Worm (Caenorhabditis elegans): ENCODE data around the gene srxa-6.
A peak's percentile ranks its signal among the peaks of the same experiment; 100 is the strongest.

srxa-6 gene

ce11 chrV:20698266-20698665 is 36.5 kb upstream of the srxa-6 start, which contains the start of gene F53F8.7:
Gene F53F8.7 (minus strand): TSS chrV:20698366.
- TF ChIP-seq nhr-23 (tag; optimal IDR thresholded peaks at IDR 0.05) (no peak), nhr-67 (tag; optimal IDR thresholded peaks at IDR 0.05) (no peak), tbx-2 (tag; optimal IDR thresholded peaks at IDR 0.05) (no peak), unc-39 (tag; optimal IDR thresholded peaks at IDR 0.05) (no peak), mdl-1 (tag; optimal IDR thresholded peaks at IDR 0.05) (no peak), ceh-82 (tag; optimal IDR thresholded peaks at IDR 0.05) (no peak), lin-39 (tag; optimal IDR thresholded peaks at IDR 0.05) (no peak), ztf-4 (tag; optimal IDR thresholded peaks at IDR 0.05) (no peak)

- TF ChIP-seq snpc-4 (tag; optimal IDR thresholded peaks at IDR 0.05), result peak; percentile 78
Observed at ce11 chrV:20698837-20699236, 35.9 kb upstream of the srxa-6 start.

- TF ChIP-seq nfya-1 (tag; optimal IDR thresholded peaks at IDR 0.05; ENCODE audit: insufficient read depth) (peak; percentile 60), hmg-11 (tag; optimal IDR thresholded peaks at IDR 0.05) (peak; percentile 73), fos-1 (tag; optimal IDR thresholded peaks at IDR 0.05) (no peak), nhr-25 (tag; optimal IDR thresholded peaks at IDR 0.05) (peak; percentile 2), ztf-11 (tag; optimal IDR thresholded peaks at IDR 0.05) (no peak), pha-4 (tag; optimal IDR thresholded peaks at IDR 0.05) (peak; percentile 67), daf-12 (tag; optimal IDR thresholded peaks at IDR 0.05) (no peak), nhr-23 (tag; optimal IDR thresholded peaks at IDR 0.05) (peak; percentile 58), jun-1 (tag; optimal IDR thresholded peaks at IDR 0.05) (peak; percentile 8), lin-15B (tag; optimal IDR thresholded peaks at IDR 0.05) (peak; percentile 23), pqm-1 (tag; optimal IDR thresholded peaks at IDR 0.05) (peak; percentile 25), R02D3.7 (tag; optimal IDR thresholded peaks at IDR 0.05) (no peak), snpc-4 (tag; optimal IDR thresholded peaks at IDR 0.05) (peak; percentile 14), elt-3 (tag; optimal IDR thresholded peaks at IDR 0.05) (no peak), elt-1 (tag; optimal IDR thresholded peaks at IDR 0.05) (no peak), fkh-10 (GFP tag; optimal IDR thresholded peaks at IDR 0.05) (no peak)
Observed at ce11 chrV:20703998-20704572, 30.7 kb upstream of the srxa-6 start, which contains the start of the genes F53F8.5 and F53F8.6. Gene F53F8.5 (minus strand): TSS chrV:20704049. Gene F53F8.6 (plus strand): TSS chrV:20704227.

- peak; percentile 21 for TF ChIP-seq nfya-1 (tag; optimal IDR thresholded peaks at IDR 0.05; ENCODE audit: insufficient read depth)
- TF ChIP-seq jun-1 (tag; optimal IDR thresholded peaks at IDR 0.05), result no peak
- TF ChIP-seq fkh-10 (GFP tag; optimal IDR thresholded peaks at IDR 0.05), result peak; percentile 48
- no peak for TF ChIP-seq nhr-28 (tag; optimal IDR thresholded peaks at IDR 0.05)
- no peak for TF ChIP-seq aly-2 (tag; optimal IDR thresholded peaks at IDR 0.05)
- TF ChIP-seq ztf-11 (tag; optimal IDR thresholded peaks at IDR 0.05), result no peak
- no peak for TF ChIP-seq fkh-2 (tag; optimal IDR thresholded peaks at IDR 0.05)
Observed at ce11 chrV:20710156-20710555, 24.6 kb upstream of the srxa-6 start.

- TF ChIP-seq hmg-11 (tag; optimal IDR thresholded peaks at IDR 0.05) (peak; percentile 34), nfya-1 (tag; optimal IDR thresholded peaks at IDR 0.05; ENCODE audit: insufficient read depth) (peak; percentile 29), ceh-9 (tag; optimal IDR thresholded peaks at IDR 0.05) (no peak), fkh-2 (tag; optimal IDR thresholded peaks at IDR 0.05) (no peak), nhr-11 (tag; optimal IDR thresholded peaks at IDR 0.05) (no peak), ceh-28 (tag; optimal IDR thresholded peaks at IDR 0.05) (no peak), ceh-82 (tag; optimal IDR thresholded peaks at IDR 0.05) (no peak), nhr-43 (tag; optimal IDR thresholded peaks at IDR 0.05; ENCODE audit: poor library complexity, severe bottlenecking) (no peak), pha-4 (tag; optimal IDR thresholded peaks at IDR 0.05) (peak; percentile 51), fkh-10 (GFP tag; optimal IDR thresholded peaks at IDR 0.05) (no peak), unc-62 (GFP tag; optimal IDR thresholded peaks at IDR 0.05) (no peak)
Observed at ce11 chrV:20710642-20711041, 24.1 kb upstream of the srxa-6 start.

- TF ChIP-seq nhr-28 (tag; optimal IDR thresholded peaks at IDR 0.05) (no peak), hmg-11 (tag; optimal IDR thresholded peaks at IDR 0.05) (no peak), ceh-9 (tag; optimal IDR thresholded peaks at IDR 0.05) (no peak), ama-1 (optimal IDR thresholded peaks at IDR 0.05) (peak; percentile 48), nfya-1 (tag; optimal IDR thresholded peaks at IDR 0.05; ENCODE audit: insufficient read depth) (peak; percentile 34), lin-39 (tag; optimal IDR thresholded peaks at IDR 0.05) (peak; percentile 72), mdl-1 (tag; optimal IDR thresholded peaks at IDR 0.05) (no peak)
Observed at ce11 chrV:20711733-20712132, 23.0 kb upstream of the srxa-6 start.
